Fruit fly (Drosophila melanogaster) whole organism, wandering third instar larva: ENCODE data around the gene prd1.

ENCODE experiments used
- Dfd ChIP-seq: fragments of >200 bp; optimal IDR thresholded peaks from 2 replicates; lab custom pipeline; 2017; ENCODE audit warnings: missing biosample characterization, missing genetic modification characterization
- HLH106 ChIP-seq: fragments of 200-800 bp; optimal IDR thresholded peaks from 3 replicates; lab custom pipeline; 2019; ENCODE audit warnings: missing biosample characterization, mild to moderate bottlenecking, missing genetic modification characterization, moderate library complexity
- Hr83 ChIP-seq: fragments of 200-300 bp; sonication (Bioruptor generic); optimal IDR thresholded peaks from 2 replicates; lab custom pipeline; 2016; ENCODE audit warnings: missing biosample characterization, mild to moderate bottlenecking, missing genetic modification characterization, moderate library complexity; ENCODE audit not compliant: poor library complexity, severe bottlenecking
- OdsH ChIP-seq: fragments of 200-800 bp; sonication (Bioruptor generic); optimal IDR thresholded peaks from 2 replicates; lab custom pipeline; 2016; ENCODE audit warnings: missing biosample characterization, mild to moderate bottlenecking, missing genetic modification characterization
- h ChIP-seq: fragments of 200-800 bp; sonication (Bioruptor generic); optimal IDR thresholded peaks from 3 replicates; lab custom pipeline; 2016; ENCODE audit warnings: missing biosample characterization, mild to moderate bottlenecking, missing genetic modification characterization
- jim ChIP-seq: fragments of 175-275, 200-325 bp; sonication (Bioruptor generic); optimal IDR thresholded peaks from 2 replicates; lab custom pipeline; 2016; ENCODE audit warnings: missing biosample characterization, mild to moderate bottlenecking, missing genetic modification characterization
- pan ChIP-seq: fragments of >200 bp; optimal IDR thresholded peaks from 2 replicates; lab custom pipeline; 2017
- psq ChIP-seq: fragments of 200-800 bp; sonication (Bioruptor generic); optimal IDR thresholded peaks from 3 replicates; lab custom pipeline; 2017; ENCODE audit warnings: missing biosample characterization, mild to moderate bottlenecking, missing genetic modification characterization, moderate library complexity
- usp ChIP-seq: fragments of >200 bp; optimal IDR thresholded peaks from 2 replicates; lab custom pipeline; 2017; ENCODE audit warnings: missing biosample characterization, missing genetic modification characterization
- woc ChIP-seq: sonication (Bioruptor generic); optimal IDR thresholded peaks from 2 replicates; lab custom pipeline; 2016; ENCODE audit warnings: missing biosample characterization, mild to moderate bottlenecking, missing genetic modification characterization

DNA sequence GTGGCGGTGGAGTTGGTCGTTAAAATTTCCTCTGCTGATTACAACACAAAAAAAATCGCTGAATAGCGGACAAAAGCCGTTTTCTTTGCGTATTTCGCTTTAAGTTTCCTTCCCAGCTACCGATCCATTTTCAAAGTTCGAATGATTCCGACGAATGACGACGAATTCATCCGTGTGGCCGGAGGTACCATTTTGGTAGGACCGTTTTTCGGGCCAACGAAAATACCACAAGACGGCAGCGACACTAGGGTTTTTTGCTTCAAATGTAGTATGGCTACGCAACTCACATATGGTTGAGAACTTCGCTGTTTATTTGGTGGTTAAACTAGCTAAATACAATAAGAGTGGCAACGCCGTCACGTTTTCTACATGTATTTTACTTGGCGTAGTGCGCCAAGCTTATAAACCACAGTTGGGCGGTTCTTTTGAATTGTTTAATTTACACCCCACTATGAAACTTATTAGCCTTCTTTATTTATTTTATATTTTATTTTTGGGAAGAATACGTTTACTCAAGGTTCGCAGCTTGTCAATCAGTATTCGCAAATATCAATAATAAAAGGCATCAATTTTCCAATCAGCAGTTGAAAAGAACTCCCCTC, 22.4 kb downstream of the prd1 start, which contains the start of gene Lk6:
- TF ChIP-seq h (GFP tag; lab: Kevin White, UChicago) (peak; percentile 58), psq (peak; percentile 13), HLH106 (peak; percentile 45), jim (GFP tag; lab: Kevin White, UChicago) (peak; percentile 38), Hr83 (GFP tag; lab: Kevin White, UChicago) (peak; percentile 53), Dfd (no peak), usp (GFP tag; lab: Kevin White, UChicago) (no peak), OdsH (GFP tag; lab: Kevin White, UChicago) (peak; percentile 40), pan (lab: Kevin White, UChicago) (no peak), woc (no peak)
